Fruit fly (Drosophila melanogaster): Measurements from ENCODE around the gene Mnat9.
A peak's percentile ranks its signal among the peaks of the same experiment; 100 is the strongest.

Mnat9 gene

DNA sequence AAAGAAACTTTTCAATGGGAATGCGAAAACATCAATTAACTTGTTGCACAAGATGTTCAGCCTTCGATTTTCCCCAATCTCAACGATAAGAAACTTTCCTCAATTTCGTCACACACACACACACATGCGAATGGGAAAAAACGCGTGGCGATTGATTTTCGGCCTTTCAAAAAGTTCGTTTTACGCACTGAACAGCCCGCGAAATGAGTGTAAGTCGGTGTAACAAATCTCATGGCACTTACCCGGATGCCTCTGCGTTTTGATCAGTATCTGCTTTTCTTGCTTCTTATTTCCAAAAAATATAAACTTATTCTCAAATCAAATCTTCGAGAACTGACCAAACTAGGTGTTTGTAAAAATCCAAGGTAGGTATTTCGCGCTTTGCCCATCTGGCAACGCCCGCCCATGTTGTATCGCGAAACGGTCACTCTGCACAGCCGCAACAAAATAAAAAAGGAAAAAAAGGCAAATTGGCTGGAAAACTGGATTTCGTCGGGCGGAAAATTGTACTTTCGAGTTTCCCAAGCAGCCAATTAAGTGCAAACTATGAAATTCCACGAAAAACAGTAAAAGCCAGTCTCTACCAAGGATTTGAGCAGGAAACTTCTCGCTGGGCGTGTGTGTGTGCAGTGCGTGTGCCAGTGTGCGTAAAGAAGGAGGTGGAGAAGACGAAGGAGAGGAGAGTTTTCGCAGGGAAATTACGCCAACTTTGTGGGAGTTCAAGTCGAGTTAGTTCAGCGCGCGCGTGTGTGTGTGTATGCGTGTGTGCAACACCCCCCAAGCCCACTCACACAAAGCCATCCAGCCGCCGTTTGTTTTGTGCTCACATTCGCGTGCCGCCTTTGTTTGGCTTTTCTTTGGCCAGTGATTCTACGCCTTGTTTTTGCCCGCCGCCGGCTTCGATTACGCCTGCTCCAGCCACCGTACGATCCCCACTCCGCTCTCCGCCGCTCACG lies 5.0 kb downstream of the Mnat9 start, which contains the start of gene Med (continued):
- no peak for TF ChIP-seq fd102C (GFP tag; optimal IDR thresholded peaks at IDR 0.05)
- no peak for TF ChIP-seq z (GFP tag; IDR thresholded peaks at IDR 0.05)
- TF ChIP-seq gro (GFP tag; optimal IDR thresholded peaks at IDR 0.05) = peak; percentile 31
- TF ChIP-seq ind (GFP tag; optimal IDR thresholded peaks at IDR 0.05) = no peak
- TF ChIP-seq gt (GFP tag; IDR thresholded peaks at IDR 0.05) = no peak
- TF ChIP-seq Ets97D (GFP tag; optimal IDR thresholded peaks at IDR 0.05) = peak; percentile 72
- TF ChIP-seq Gug (GFP tag; IDR thresholded peaks at IDR 0.05) = no peak
- peak; percentile 42 for TF ChIP-seq CG10267 (tag; optimal IDR thresholded peaks at IDR 0.05)
- TF ChIP-seq Dip3 (GFP tag; optimal IDR thresholded peaks at IDR 0.05) = no peak
- TF ChIP-seq CG16813 (GFP tag; IDR thresholded peaks at IDR 0.05; ENCODE audit: partially characterized antibody) = no peak
- no peak for TF ChIP-seq bowl (GFP tag; IDR thresholded peaks at IDR 0.05)
- no peak for TF ChIP-seq sc (optimal IDR thresholded peaks at IDR 0.05)
- TF ChIP-seq sc (GFP tag; optimal IDR thresholded peaks at IDR 0.05) = no peak
- no peak for TF ChIP-seq CG3847 (GFP tag; IDR thresholded peaks at IDR 0.05)
- TF ChIP-seq ftz-f1 (GFP tag; optimal IDR thresholded peaks at IDR 0.05) = no peak
- TF ChIP-seq al (GFP tag; IDR thresholded peaks at IDR 0.05) = no peak
- no peak for TF ChIP-seq CG10431 (GFP tag; optimal IDR thresholded peaks at IDR 0.05)
- no peak for TF ChIP-seq CG8388 (GFP tag; optimal IDR thresholded peaks at IDR 0.05)
- peak; percentile 4 for TF ChIP-seq CTCF (GFP tag; optimal IDR thresholded peaks at IDR 0.05)
- no peak for TF ChIP-seq CG1602 (GFP tag; optimal IDR thresholded peaks at IDR 0.05)
- TF ChIP-seq CG3065 (GFP tag; optimal IDR thresholded peaks at IDR 0.05) = no peak
- no peak for TF ChIP-seq gce (GFP tag; IDR thresholded peaks at IDR 0.05)
- no peak for TF ChIP-seq twi (tag; optimal IDR thresholded peaks at IDR 0.05)
- TF ChIP-seq Bdp1 (GFP tag; optimal IDR thresholded peaks at IDR 0.05) = no peak
- TF ChIP-seq Eip74EF (GFP tag; optimal IDR thresholded peaks at IDR 0.05) = no peak
- TF ChIP-seq CG30020 (tag; optimal IDR thresholded peaks at IDR 0.05) = peak; percentile 40
- no peak for TF ChIP-seq Xrp1 (GFP tag; IDR thresholded peaks at IDR 0.05)
- TF ChIP-seq sens-2 (GFP tag; IDR thresholded peaks at IDR 0.05) = no peak
- peak in 1 of 3 experiments; percentile 58 for TF ChIP-seq Stat92E (GFP tag; optimal IDR thresholded peaks at IDR 0.05)
- TF ChIP-seq crol (GFP tag; IDR thresholded peaks at IDR 0.05) = no peak
- no peak for TF ChIP-seq CG31365 (tag; optimal IDR thresholded peaks at IDR 0.05)
- no peak for TF ChIP-seq CG15269 (tag; optimal IDR thresholded peaks at IDR 0.05)
- no peak for TF ChIP-seq Dfd (GFP tag; optimal IDR thresholded peaks at IDR 0.05)
- no peak for TF ChIP-seq vvl (GFP tag; IDR thresholded peaks at IDR 0.05)
- peak; percentile 63 for TF ChIP-seq CHES-1-like (GFP tag; optimal IDR thresholded peaks at IDR 0.05)
- TF ChIP-seq CG15514 (GFP tag; optimal IDR thresholded peaks at IDR 0.05) = peak; percentile 80
- peak; percentile 98 for TF ChIP-seq gfzf (GFP tag; optimal IDR thresholded peaks at IDR 0.05)
- TF ChIP-seq CG13624 (GFP tag; optimal IDR thresholded peaks at IDR 0.05) = peak; percentile 25
- TF ChIP-seq CG15011 (GFP tag; optimal IDR thresholded peaks at IDR 0.05) = no peak
- TF ChIP-seq CG18599 (GFP tag; optimal IDR thresholded peaks at IDR 0.05) = no peak
- peak; percentile 96 for TF ChIP-seq CG9797 (GFP tag; optimal IDR thresholded peaks at IDR 0.05)
- no peak for TF ChIP-seq CG42726 (GFP tag; IDR thresholded peaks at IDR 0.05; ENCODE audit: partially characterized antibody)
- TF ChIP-seq sna (GFP tag; IDR thresholded peaks at IDR 0.05; ENCODE audit: partially characterized antibody) = no peak
- no peak for TF ChIP-seq Mad (GFP tag; optimal IDR thresholded peaks at IDR 0.05)
- TF ChIP-seq zfh2 (GFP tag; optimal IDR thresholded peaks at IDR 0.05) = no peak
- no peak for TF ChIP-seq CG12104 (GFP tag; optimal IDR thresholded peaks at IDR 0.05)
- no peak for TF ChIP-seq wdn (GFP tag; IDR thresholded peaks at IDR 0.05)
- TF ChIP-seq Ets65A (GFP tag) = no peak
- no peak for TF ChIP-seq H15 (GFP tag; IDR thresholded peaks at IDR 0.05)
- TF ChIP-seq gsb-n (tag; optimal IDR thresholded peaks at IDR 0.05) = no peak

Measured in whole organism, embryonic.